Worm (Caenorhabditis elegans): ENCODE data around the gene F56D5.3.

Gene F56D5.3

ce11 chrIV:9444417-9445026, 47.1 kb downstream of the F56D5.3 start (continued):
- TF ChIP-seq madf-10 (tag; optimal IDR thresholded peaks at IDR 0.05) (peak; percentile 84), madf-6 (GFP tag; IDR thresholded peaks at IDR 0.05) (peak; percentile 79), nfya-1 (tag; optimal IDR thresholded peaks at IDR 0.05; ENCODE audit: borderline replicate concordance, insufficient read depth) (no peak), Y67H2A.10 (GFP tag; conservative IDR thresholded peaks at IDR 0.05) (peak; percentile 77; the same call in 1 of the 2 replicates), F55B11.4 (tag; optimal IDR thresholded peaks at IDR 0.05; ENCODE audit: borderline replicate concordance, insufficient read depth) (no peak), F39B2.1 (GFP tag; IDR thresholded peaks at IDR 0.05) (no peak), F37B4.10 (GFP tag; IDR thresholded peaks at IDR 0.05) (no peak), B0336.3 (GFP tag; IDR thresholded peaks at IDR 0.05) (peak; percentile 95), F10E7.11 (tag; optimal IDR thresholded peaks at IDR 0.05) (no peak), F57C9.4 (tag; optimal IDR thresholded peaks at IDR 0.05) (no peak), ztf-25 (GFP tag; IDR thresholded peaks at IDR 0.05) (0 out of 2 replicates have a peak, but pooled peaks have one; percentile 10), egrh-3 (GFP tag; IDR thresholded peaks at IDR 0.05) (peak; percentile 78), pha-4 (tag; optimal IDR thresholded peaks at IDR 0.05) (no peak), die-1 (tag; optimal IDR thresholded peaks at IDR 0.05) (peak; percentile 73), zfh-2 (GFP tag; conservative IDR thresholded peaks at IDR 0.05) (no peak), dox-1 (GFP tag; IDR thresholded peaks at IDR 0.05) (peak; percentile 96), repo-1 (tag; optimal IDR thresholded peaks at IDR 0.05) (peak; percentile 88), lin-54 (GFP tag; optimal IDR thresholded peaks at IDR 0.05) (peak; percentile 83), ztf-18 (tag; optimal IDR thresholded peaks at IDR 0.05) (peak; percentile 69), unc-62 (GFP tag; optimal IDR thresholded peaks at IDR 0.05) (peak; percentile 4), hlh-12 (tag; optimal IDR thresholded peaks at IDR 0.05) (no peak), efl-1 (GFP tag; optimal IDR thresholded peaks at IDR 0.05) (peak; percentile 47), F23B12.7 (tag; optimal IDR thresholded peaks at IDR 0.05; ENCODE audit: insufficient read depth) (peak; percentile 95), C17E4.6 (GFP tag; IDR thresholded peaks at IDR 0.05) (peak; percentile 65), nfya-2 (GFP tag; IDR thresholded peaks at IDR 0.05) (0 out of 2 replicates have a peak, but pooled peaks have one; percentile 66), D2030.7 (GFP tag; IDR thresholded peaks at IDR 0.05) (peak; percentile 96), snpc-3.4 (tag; optimal IDR thresholded peaks at IDR 0.05) (peak; percentile 95), madf-8 (GFP tag; conservative IDR thresholded peaks at IDR 0.05) (peak; percentile 49), rcor-1 (GFP tag; IDR thresholded peaks at IDR 0.05) (peak; percentile 85), lin-40 (tag; optimal IDR thresholded peaks at IDR 0.05) (peak; percentile 93), Y79H2A.3 (GFP tag; conservative IDR thresholded peaks at IDR 0.05) (peak; percentile 37; the same call in 1 of the 2 replicates), T26A5.8 (tag; optimal IDR thresholded peaks at IDR 0.05) (no peak), chd-7 (tag; optimal IDR thresholded peaks at IDR 0.05) (peak; percentile 62), ztf-26 (tag; optimal IDR thresholded peaks at IDR 0.05) (peak; percentile 63), nhr-179 (tag; optimal IDR thresholded peaks at IDR 0.05) (no peak), F22D6.2 (tag; optimal IDR thresholded peaks at IDR 0.05) (peak; percentile 43), mxl-1 (tag; optimal IDR thresholded peaks at IDR 0.05) (no peak), mel-28 (tag; optimal IDR thresholded peaks at IDR 0.05; ENCODE audit: borderline replicate concordance) (peak; percentile 78), ceh-27 (GFP tag; optimal IDR thresholded peaks at IDR 0.05) (peak; percentile 94), rec-8 (tag; optimal IDR thresholded peaks at IDR 0.05) (no peak), let-526 (GFP tag; IDR thresholded peaks at IDR 0.05) (peak; percentile 77), B0035.1 (tag; optimal IDR thresholded peaks at IDR 0.05) (peak; percentile 58), ceh-58 (GFP tag; IDR thresholded peaks at IDR 0.05) (0 out of 2 replicates have a peak, but pooled peaks have one; percentile 14), F57A8.1 (GFP tag; optimal IDR thresholded peaks at IDR 0.05) (peak; percentile 13), aptf-2 (GFP tag; conservative IDR thresholded peaks at IDR 0.05) (peak; percentile 33; the same call in 1 of the 2 replicates), cebp-2 (GFP tag; IDR thresholded peaks at IDR 0.05) (0 out of 2 replicates have a peak, but pooled peaks have one; percentile 22), mes-4 (tag; optimal IDR thresholded peaks at IDR 0.05) (no peak), F52B5.7 (tag; optimal IDR thresholded peaks at IDR 0.05) (peak; percentile 18)

Data from whole organism, young adult.